Fruit fly (Drosophila melanogaster): ENCODE measurements around the gene mge.

Gene mge

DNA sequence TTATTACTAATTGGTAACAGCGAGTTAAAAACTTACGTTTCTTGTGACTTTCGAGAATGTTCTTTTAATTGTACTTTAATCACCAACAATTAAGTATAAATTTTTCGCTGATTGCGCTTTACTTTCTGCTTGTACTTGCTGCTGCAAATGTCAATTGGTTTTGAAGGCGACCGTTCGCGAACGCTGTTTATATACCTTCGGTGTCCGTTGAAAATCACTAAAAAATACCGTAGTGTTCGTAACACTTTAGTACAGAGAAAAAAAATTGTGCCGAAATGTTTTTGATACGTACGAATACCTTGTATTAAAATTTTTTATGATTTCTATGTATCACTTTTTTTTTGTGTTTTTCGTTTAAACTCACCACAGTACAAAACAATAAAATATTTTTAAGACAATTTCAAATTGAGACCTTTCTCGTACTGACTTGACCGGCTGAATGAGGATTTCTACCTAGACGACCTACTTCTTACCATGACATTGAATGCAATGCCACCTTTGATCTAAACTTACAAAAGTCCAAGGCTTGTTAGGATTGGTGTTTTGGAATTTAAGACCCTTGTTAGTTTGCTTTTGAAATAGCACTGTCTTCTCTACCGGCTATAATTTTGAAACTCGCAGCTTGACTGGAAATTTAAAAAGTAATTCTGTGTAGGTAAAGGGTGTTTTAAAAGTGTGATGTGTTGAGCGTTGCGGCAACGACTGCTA lies 7.1 kb downstream of the mge start, which contains the start of gene Ubi-p63E (continued):
- TF ChIP-seq luna (GFP tag; optimal IDR thresholded peaks at IDR 0.05) (peak; percentile 49), CG17912 (GFP tag; optimal IDR thresholded peaks at IDR 0.05) (peak; percentile 88), Vsx1 (GFP tag; optimal IDR thresholded peaks at IDR 0.05) (no peak), C15 (GFP tag; IDR thresholded peaks at IDR 0.05) (no peak), pho (GFP tag; optimal IDR thresholded peaks at IDR 0.05) (peak; percentile 80), HmgZ (tag; optimal IDR thresholded peaks at IDR 0.05) (peak; percentile 60), CG7556 (GFP tag; optimal IDR thresholded peaks at IDR 0.05) (peak; percentile 58), NC2β (GFP tag; optimal IDR thresholded peaks at IDR 0.05) (peak; percentile 57), CG17361 (GFP tag; IDR thresholded peaks at IDR 0.05) (no peak), oc (tag; optimal IDR thresholded peaks at IDR 0.05) (peak; percentile 34), unc-4 (GFP tag; IDR thresholded peaks at IDR 0.05; ENCODE audit: partially characterized antibody) (no peak), zen (tag; optimal IDR thresholded peaks at IDR 0.05) (peak; percentile 9), TFAM (GFP tag; optimal IDR thresholded peaks at IDR 0.05) (no peak), CG34224 (GFP tag; IDR thresholded peaks at IDR 0.05; ENCODE audit: partially characterized antibody) (no peak), CG9876 (GFP tag; optimal IDR thresholded peaks at IDR 0.05) (peak; percentile 21), phol (tag; optimal IDR thresholded peaks at IDR 0.05) (peak; percentile 47), CHES-1-like (GFP tag; optimal IDR thresholded peaks at IDR 0.05) (peak; percentile 54), CG34422 (GFP tag; IDR thresholded peaks at IDR 0.05) (no peak), stc (GFP tag; IDR thresholded peaks at IDR 0.05) (no peak), jigr1 (GFP tag; IDR thresholded peaks at IDR 0.05) (no peak), CG9817 (tag; optimal IDR thresholded peaks at IDR 0.05) (peak; percentile 63), H2.0 (GFP tag; IDR thresholded peaks at IDR 0.05) (no peak), CG30020 (tag; optimal IDR thresholded peaks at IDR 0.05) (no peak), tin (GFP tag; optimal IDR thresholded peaks at IDR 0.05) (peak; percentile 58), zen2 (GFP tag; IDR thresholded peaks at IDR 0.05; ENCODE audit: partially characterized antibody) (no peak), CG4820 (GFP tag; optimal IDR thresholded peaks at IDR 0.05) (peak; percentile 63), so (GFP tag; IDR thresholded peaks at IDR 0.05) (no peak), sob (GFP tag; IDR thresholded peaks at IDR 0.05) (no peak), pnt (GFP tag; optimal IDR thresholded peaks at IDR 0.05) (peak; percentile 61), CG1603 (tag; optimal IDR thresholded peaks at IDR 0.05) (peak; percentile 29), dmrt99B (tag; optimal IDR thresholded peaks at IDR 0.05) (peak; percentile 64), btn (GFP tag; optimal IDR thresholded peaks at IDR 0.05) (no peak), wek (GFP tag; optimal IDR thresholded peaks at IDR 0.05) (peak; percentile 54), chinmo (GFP tag; IDR thresholded peaks at IDR 0.05; ENCODE audit: partially characterized antibody) (no peak), CG7271 (tag; optimal IDR thresholded peaks at IDR 0.05) (no peak), CG4424 (GFP tag; optimal IDR thresholded peaks at IDR 0.05) (peak; percentile 67), CG13775 (GFP tag; optimal IDR thresholded peaks at IDR 0.05) (peak; percentile 71), cad (GFP tag; optimal IDR thresholded peaks at IDR 0.05) (no peak), CG5245 (GFP tag; optimal IDR thresholded peaks at IDR 0.05) (peak; percentile 1), CG6791 (GFP tag; IDR thresholded peaks at IDR 0.05; ENCODE audit: partially characterized antibody) (no peak), CG10565 (GFP tag; optimal IDR thresholded peaks at IDR 0.05) (no peak), bcd (GFP tag; optimal IDR thresholded peaks at IDR 0.05) (peak; percentile 62), lmd (GFP tag; IDR thresholded peaks at IDR 0.05) (no peak), CG13624 (GFP tag; optimal IDR thresholded peaks at IDR 0.05) (peak; percentile 56), CG8388 (GFP tag; optimal IDR thresholded peaks at IDR 0.05) (peak; percentile 48), CoRest (tag; optimal IDR thresholded peaks at IDR 0.05) (peak; percentile 74), Usf (GFP tag; optimal IDR thresholded peaks at IDR 0.05) (peak; percentile 58), exex (tag; optimal IDR thresholded peaks at IDR 0.05) (peak; percentile 90), Doc3 (GFP tag; IDR thresholded peaks at IDR 0.05; ENCODE audit: partially characterized antibody) (no peak)

All from whole organism, embryonic.